Fruit fly (Drosophila melanogaster) whole organism, embryonic: ENCODE results near the gene Ccn.
A peak's percentile ranks its signal among the peaks of the same experiment; 100 is the strongest.

Experiments used
- Adf1 ChIP-seq: fragments of 200-800 bp; sonication (Bioruptor generic); IDR thresholded peaks from 2 replicates; pipeline ENCODE4 v1.3.6; 2022; ENCODE audit warnings: missing biosample characterization, missing genetic modification characterization
- Atf-2 ChIP-seq: fragments of 200-800 bp; sonication (Bioruptor generic); optimal IDR thresholded peaks from 2 replicates; lab custom pipeline; 2016; ENCODE audit warnings: missing biosample characterization, missing genetic modification characterization
- Awh ChIP-seq: fragments of 200-800 bp; sonication (Bioruptor generic); IDR thresholded peaks from 2 replicates; pipeline ENCODE4, ENCODE4 v1.3.6; 2022; ENCODE audit warnings: missing biosample characterization, missing genetic modification characterization
- Bteb2 ChIP-seq: fragments of 200-800 bp; sonication (Bioruptor generic); optimal IDR thresholded peaks from 2 replicates; lab custom pipeline; 2016; ENCODE audit warnings: missing biosample characterization, missing genetic modification characterization
- CG10543 ChIP-seq: fragments of 200-800 bp; sonication (Bioruptor generic); optimal IDR thresholded peaks from 3 replicates; lab custom pipeline; 2017; ENCODE audit warnings: missing biosample characterization, mild to moderate bottlenecking, missing genetic modification characterization, moderate library complexity
- CG13287 ChIP-seq: fragments of 200-800 bp; sonication (Bioruptor generic); IDR thresholded peaks from 2 replicates; pipeline ENCODE4 v1.3.6; 2022; ENCODE audit warnings: missing biosample characterization, missing genetic modification characterization; ENCODE audit not compliant: partially characterized antibody
- CG13624 ChIP-seq: fragments of 200-800 bp; sonication (Bioruptor generic); optimal IDR thresholded peaks from 2 replicates; lab custom pipeline; 2016; ENCODE audit warnings: missing biosample characterization, missing genetic modification characterization
- CG17186 ChIP-seq: fragments of 200-800 bp; sonication (Bioruptor generic); optimal IDR thresholded peaks from 3 replicates; lab custom pipeline; 2017; ENCODE audit warnings: missing biosample characterization, missing genetic modification reagents, missing genetic modification characterization
- CG17328 ChIP-seq: fragments of 200-800 bp; sonication (Bioruptor generic); IDR thresholded peaks from 2 replicates; pipeline ENCODE4 v1.3.6; 2022; ENCODE audit warnings: missing biosample characterization, missing genetic modification characterization
- CG17359 ChIP-seq: fragments of 200-800 bp; sonication (Bioruptor generic); optimal IDR thresholded peaks from 3 replicates; lab custom pipeline; 2018; ENCODE audit warnings: missing biosample characterization, mild to moderate bottlenecking, missing genetic modification characterization, moderate library complexity
- CG18262 ChIP-seq: fragments of 200-800 bp; optimal IDR thresholded peaks from 3 replicates; lab custom pipeline; 2019; ENCODE audit warnings: missing biosample characterization, mild to moderate bottlenecking, missing genetic modification characterization, moderate library complexity
- CG2129 ChIP-seq: fragments of 200-800 bp; sonication (Bioruptor generic); IDR thresholded peaks from 2 replicates; pipeline ENCODE4 v1.3.6; 2022; ENCODE audit warnings: missing biosample characterization, missing genetic modification characterization; ENCODE audit not compliant: partially characterized antibody
- CG2712 ChIP-seq: fragments of 200-800 bp; optimal IDR thresholded peaks from 3 replicates; lab custom pipeline; 2019; ENCODE audit warnings: missing biosample characterization, mild to moderate bottlenecking, missing genetic modification characterization, moderate library complexity
- CG31388 ChIP-seq: fragments of 200-800 bp; sonication (Bioruptor generic); optimal IDR thresholded peaks from 2 replicates; lab custom pipeline; 2016; ENCODE audit warnings: missing biosample characterization, missing genetic modification characterization
- CG3995 ChIP-seq: fragments of 200-800 bp; sonication (Bioruptor generic); optimal IDR thresholded peaks from 3 replicates; lab custom pipeline; 2016; ENCODE audit warnings: missing biosample characterization, missing genetic modification characterization
- CG42726 ChIP-seq: fragments of 200-800 bp; sonication (Bioruptor generic); IDR thresholded peaks from 2 replicates; pipeline ENCODE4 v1.3.6; 2022; ENCODE audit warnings: missing biosample characterization, missing genetic modification characterization; ENCODE audit not compliant: partially characterized antibody
- CG43689 ChIP-seq: fragments of 200-800 bp; sonication (Bioruptor generic); IDR thresholded peaks from 2 replicates; pipeline ENCODE4 v1.3.6; 2022; ENCODE audit warnings: missing biosample characterization, missing genetic modification characterization
- CG4424 ChIP-seq: fragments of 200-800 bp; sonication (Bioruptor generic); optimal IDR thresholded peaks from 3 replicates; lab custom pipeline; 2016; ENCODE audit warnings: missing biosample characterization, missing genetic modification characterization
- CG4730 ChIP-seq: fragments of 200-800 bp; sonication (Bioruptor generic); IDR thresholded peaks from 2 replicates; pipeline ENCODE4 v1.3.6; 2022; ENCODE audit warnings: missing biosample characterization, missing genetic modification characterization
- CG7786 ChIP-seq: fragments of 200-800 bp; sonication (Bioruptor generic); optimal IDR thresholded peaks from 2 replicates; lab custom pipeline; 2016; ENCODE audit warnings: missing biosample characterization, missing genetic modification characterization
- CG7963 ChIP-seq: fragments of 200-800 bp; sonication (Bioruptor generic); IDR thresholded peaks from 3 replicates; pipeline ENCODE4 v1.3.6; 2022; ENCODE audit warnings: missing biosample characterization, missing genetic modification characterization; ENCODE audit not compliant: partially characterized antibody
- CG9932 ChIP-seq: fragments of 200-800 bp; sonication (Bioruptor generic); IDR thresholded peaks from 2 replicates; pipeline ENCODE4 v1.3.6; 2022; ENCODE audit warnings: missing biosample characterization, missing genetic modification characterization
- CHES-1-like ChIP-seq: fragments of 200-800 bp; sonication (Bioruptor generic); optimal IDR thresholded peaks from 2 replicates; lab custom pipeline; 2016; ENCODE audit warnings: missing biosample characterization, missing genetic modification characterization
- CTCF ChIP-seq: fragments of 200-800 bp; sonication (Bioruptor generic); optimal IDR thresholded peaks from 2 replicates; lab custom pipeline; 2017; ENCODE audit warnings: missing biosample characterization, mild to moderate bottlenecking, missing genetic modification characterization, moderate library complexity
- CrebB ChIP-seq: fragments of 200-800 bp; sonication (Bioruptor generic); optimal IDR thresholded peaks from 3 replicates; lab custom pipeline; 2018; ENCODE audit warnings: missing biosample characterization, mild to moderate bottlenecking, missing genetic modification characterization
- Ets97D ChIP-seq: fragments of 200-800 bp; sonication (Bioruptor generic); optimal IDR thresholded peaks from 3 replicates; lab custom pipeline; 2016; ENCODE audit warnings: missing biosample characterization, missing genetic modification characterization
- Fer1 ChIP-seq: fragments of 200-800 bp; sonication (Bioruptor generic); optimal IDR thresholded peaks from 2 replicates; lab custom pipeline; 2017; ENCODE audit warnings: missing biosample characterization, mild to moderate bottlenecking, missing genetic modification characterization
- Hand ChIP-seq: fragments of 200-800 bp; sonication (Bioruptor generic); optimal IDR thresholded peaks from 2 replicates; lab custom pipeline; 2017; ENCODE audit warnings: mild to moderate bottlenecking, missing biosample characterization, missing genetic modification reagents, missing genetic modification characterization
- NK7.1 ChIP-seq: fragments of 200-800 bp; sonication (Bioruptor generic); optimal IDR thresholded peaks from 3 replicates; lab custom pipeline; 2016; ENCODE audit warnings: missing biosample characterization, missing genetic modification characterization
- Sin3A ChIP-seq: fragments of >200 bp; optimal IDR thresholded peaks from 2 replicates; lab custom pipeline; 2018
- Stat92E ChIP-seq, 3 experiments: fragments of >200 bp in 2 of 3; fragments of 200-800 bp in 1 of 3; sonication (Bioruptor generic) in 1 of 3; optimal IDR thresholded peaks; 2 replicates each; lab custom pipeline; 2017 to 2019; ENCODE audit warnings: missing biosample characterization in 3 of 3, missing genetic modification characterization in 3 of 3, mild to moderate bottlenecking in 1 of 3, moderate library complexity in 1 of 3
- Vsx1 ChIP-seq: fragments of 200-800 bp; sonication (Bioruptor generic); optimal IDR thresholded peaks from 2 replicates; lab custom pipeline; 2017; ENCODE audit warnings: missing biosample characterization, mild to moderate bottlenecking, missing genetic modification characterization, missing genetic modification reagents
- ap ChIP-seq: fragments of 200-800 bp; sonication (Bioruptor generic); IDR thresholded peaks from 2 replicates; pipeline ENCODE4 v1.3.6; 2022; ENCODE audit warnings: missing biosample characterization, missing genetic modification characterization
- bbx ChIP-seq: fragments of 200-800 bp; sonication (Bioruptor generic); IDR thresholded peaks from 2 replicates; pipeline ENCODE4 v1.3.6; 2022; ENCODE audit warnings: missing biosample characterization, missing genetic modification characterization; ENCODE audit not compliant: partially characterized antibody
- dm ChIP-seq: fragments of 200-800 bp; sonication (Bioruptor generic); optimal IDR thresholded peaks from 3 replicates; lab custom pipeline; 2016; ENCODE audit warnings: missing biosample characterization, missing genetic modification characterization
- dpn ChIP-seq, 2 experiments: fragments of 200-800 bp; sonication (Bioruptor generic); optimal IDR thresholded peaks; 3 replicates each; lab custom pipeline; 2016; ENCODE audit warnings: missing biosample characterization in 2 of 2, missing genetic modification characterization in 2 of 2
- grau ChIP-seq: fragments of 200-800 bp; optimal IDR thresholded peaks from 3 replicates; lab custom pipeline; 2019; ENCODE audit warnings: missing biosample characterization, mild to moderate bottlenecking, missing genetic modification characterization, moderate library complexity
- gro ChIP-seq: fragments of 200-800 bp; sonication (Bioruptor generic); optimal IDR thresholded peaks from 2 replicates; lab custom pipeline; 2016; ENCODE audit warnings: missing biosample characterization, missing genetic modification characterization
- ham ChIP-seq: fragments of 200-800 bp; sonication (Bioruptor generic); IDR thresholded peaks from 2 replicates; pipeline ENCODE4 v1.3.6; 2022; ENCODE audit warnings: missing biosample characterization, missing genetic modification characterization
- hbn ChIP-seq: fragments of 200-800 bp; sonication (Bioruptor generic); IDR thresholded peaks from 2 replicates; pipeline ENCODE4 v1.3.6; 2022; ENCODE audit warnings: missing biosample characterization, missing genetic modification characterization; ENCODE audit not compliant: partially characterized antibody
- hth ChIP-seq: fragments of >200 bp; optimal IDR thresholded peaks from 2 replicates; lab custom pipeline; 2017; ENCODE audit warnings: inconsistent platforms
- oc ChIP-seq: fragments of 200-800 bp; sonication (Bioruptor generic); optimal IDR thresholded peaks from 2 replicates; lab custom pipeline; 2018; ENCODE audit warnings: missing biosample characterization, mild to moderate bottlenecking, missing genetic modification characterization, moderate library complexity
- psq ChIP-seq: fragments of 200-800 bp; sonication (Bioruptor generic); optimal IDR thresholded peaks from 2 replicates; lab custom pipeline; 2017; ENCODE audit warnings: missing biosample characterization, missing genetic modification characterization
- rib ChIP-seq: fragments of 200-800 bp; sonication (Bioruptor generic); IDR thresholded peaks from 2 replicates; pipeline ENCODE4 v1.3.6; 2022; ENCODE audit warnings: missing biosample characterization, missing genetic modification characterization
- row ChIP-seq: fragments of 200-800 bp; sonication (Bioruptor generic); IDR thresholded peaks from 3 replicates; pipeline ENCODE4 v1.3.6; 2022; ENCODE audit warnings: missing biosample characterization, missing genetic modification characterization
- sim ChIP-seq: fragments of 200-800 bp; sonication (Bioruptor generic); IDR thresholded peaks from 2 replicates; pipeline ENCODE4 v1.3.6; 2022; ENCODE audit warnings: missing biosample characterization, missing genetic modification characterization
- sisA ChIP-seq: fragments of 200-800 bp; sonication (Bioruptor generic); IDR thresholded peaks from 2 replicates; pipeline ENCODE4 v1.3.6; 2022; ENCODE audit warnings: missing biosample characterization, missing genetic modification characterization
- stwl ChIP-seq: fragments of 200-800 bp; sonication (Bioruptor generic); optimal IDR thresholded peaks from 3 replicates; lab custom pipeline; 2018; ENCODE audit warnings: missing biosample characterization, mild to moderate bottlenecking, missing genetic modification characterization, moderate library complexity
- tna ChIP-seq: fragments of 200-800 bp; sonication (Bioruptor generic); IDR thresholded peaks from 2 replicates; pipeline ENCODE4 v1.3.6; 2022; ENCODE audit warnings: missing biosample characterization, missing genetic modification characterization; ENCODE audit not compliant: partially characterized antibody
- unpg ChIP-seq: fragments of 200-800 bp; sonication (Bioruptor generic); optimal IDR thresholded peaks from 3 replicates; lab custom pipeline; 2018; ENCODE audit warnings: missing biosample characterization, mild to moderate bottlenecking, missing genetic modification characterization, moderate library complexity
- vfl ChIP-seq: fragments of 200-800 bp; sonication (Bioruptor generic); optimal IDR thresholded peaks from 2 replicates; lab custom pipeline; 2016; ENCODE audit warnings: missing biosample characterization, missing genetic modification characterization
- wdn ChIP-seq: fragments of 200-800 bp; sonication (Bioruptor generic); IDR thresholded peaks from 2 replicates; pipeline ENCODE4 v1.3.6; 2022; ENCODE audit warnings: missing biosample characterization, missing genetic modification characterization

Gene Ccn

DNA sequence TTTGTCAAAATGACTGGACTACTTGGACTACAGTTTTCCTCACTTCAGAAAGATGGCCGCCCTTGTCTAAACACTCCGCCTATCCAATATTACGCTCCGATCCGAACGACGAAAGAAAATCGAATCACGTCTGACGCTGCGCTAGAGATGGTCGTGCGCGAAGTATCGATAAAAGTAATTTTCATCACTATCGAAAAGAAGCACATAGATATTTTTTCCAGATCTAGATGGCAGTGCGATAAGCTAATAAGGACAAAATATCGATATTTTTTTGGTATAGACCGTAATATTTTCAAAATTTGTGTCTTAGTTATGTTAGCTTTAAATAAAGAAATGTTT, 44.9 kb upstream of the Ccn start, which contains the start of gene Pep (continued):
- TF ChIP-seq unpg (GFP tag; lab: Kevin White, UChicago) (peak; percentile 14), sim (GFP tag; lab: Robert Waterston, UW) (no peak), CG9932 (GFP tag; lab: Robert Waterston, UW) (no peak; the same call in 1 of the 2 replicates), Stat92E (GFP tag; optimal IDR thresholded peaks at IDR 0.05; lab: Kevin White, UChicago) (peak in 1 of 3 experiments; percentile 69), oc (tag; lab: Kevin White, UChicago) (peak; percentile 49), dpn (GFP tag; optimal IDR thresholded peaks at IDR 0.05; lab: Kevin White, UChicago) (peak; percentile 16 to 46), CG17186 (GFP tag; lab: Kevin White, UChicago) (peak; percentile 67), ap (GFP tag; lab: Robert Waterston, UW) (no peak), CG17359 (tag; lab: Kevin White, UChicago) (peak; percentile 13), CrebB (tag; lab: Kevin White, UChicago) (peak; percentile 38), Adf1 (GFP tag; lab: Robert Waterston, UW) (peak; percentile 25; the same call in 1 of the 2 replicates), CG13624 (GFP tag; lab: Kevin White, UChicago) (peak; percentile 81), CG43689 (GFP tag; lab: Robert Waterston, UW) (no peak), Ets97D (peak; percentile 80), sisA (GFP tag; lab: Robert Waterston, UW) (no peak), rib (0 out of 2 replicates have a peak, but pooled peaks have one; percentile 21), CG4424 (GFP tag; lab: Kevin White, UChicago) (peak; percentile 39), vfl (peak; percentile 38), CG42726 (GFP tag; lab: Robert Waterston, UW) (peak; percentile 99), CG2712 (tag; lab: Kevin White, UChicago) (peak; percentile 63), dm (GFP tag; lab: Kevin White, UChicago) (peak; percentile 4), CG17328 (0 out of 2 replicates have a peak, but pooled peaks have one; percentile 39), Vsx1 (peak; percentile 84), hbn (GFP tag; lab: Robert Waterston, UW) (peak; percentile 99), CG3995 (GFP tag; lab: Kevin White, UChicago) (peak; percentile 98), CG2129 (GFP tag; lab: Robert Waterston, UW) (peak; percentile 96), CG31388 (GFP tag; lab: Kevin White, UChicago) (no peak), CG10543 (GFP tag; lab: Kevin White, UChicago) (no peak), stwl (peak; percentile 93), CHES-1-like (peak; percentile 56), CG13287 (GFP tag; lab: Robert Waterston, UW) (peak; percentile 98), tna (GFP tag; lab: Robert Waterston, UW) (peak; percentile 97), CG7786 (GFP tag; lab: Kevin White, UChicago) (no peak), grau (tag; lab: Kevin White, UChicago) (peak; percentile 51), Atf-2 (GFP tag; lab: Kevin White, UChicago) (peak; percentile 8), psq (GFP tag; lab: Kevin White, UChicago) (no peak), Awh (no peak), wdn (GFP tag; lab: Robert Waterston, UW) (0 out of 2 replicates have a peak, but pooled peaks have one; percentile 22), Hand (peak; percentile 12), Sin3A (lab: Kevin White, UChicago) (peak; percentile 3), Fer1 (GFP tag; lab: Kevin White, UChicago) (peak; percentile 26), CTCF (GFP tag; lab: Kevin White, UChicago) (peak; percentile 77), hth (no peak), ham (GFP tag; lab: Robert Waterston, UW) (no peak), CG4730 (GFP tag; lab: Robert Waterston, UW) (no peak), CG18262 (tag; lab: Kevin White, UChicago) (peak; percentile 34), Bteb2 (peak; percentile 0), NK7.1 (GFP tag; lab: Kevin White, UChicago) (peak; percentile 23), bbx (GFP tag; lab: Robert Waterston, UW) (peak; percentile 99), row (GFP tag; lab: Robert Waterston, UW) (peak; percentile 74; the same call in 2 of the 3 replicates), gro (GFP tag; lab: Kevin White, UChicago) (peak; percentile 81), CG7963 (GFP tag; lab: Robert Waterston, UW) (peak; percentile 98)
